Fruit fly (Drosophila melanogaster): Measurements from ENCODE around the gene CG9231.

- no peak for TF ChIP-seq Smox (GFP tag; optimal IDR thresholded peaks at IDR 0.05)
- no peak for TF ChIP-seq Hr39 (GFP tag; optimal IDR thresholded peaks at IDR 0.05)
- TF ChIP-seq CG7368 (GFP tag; optimal IDR thresholded peaks at IDR 0.05), result no peak
- TF ChIP-seq CG6163 (GFP tag; IDR thresholded peaks at IDR 0.05), result no peak
- TF ChIP-seq fd59A (GFP tag; optimal IDR thresholded peaks at IDR 0.05), result no peak
- no peak for TF ChIP-seq Eip78C (GFP tag)
- no peak for TF ChIP-seq CG6276 (GFP tag; optimal IDR thresholded peaks at IDR 0.05)
- TF ChIP-seq CG3032 (tag; optimal IDR thresholded peaks at IDR 0.05), result no peak
Measured at dm6 chr3L:19631867-19632266, 46.1 kb upstream of the CG9231 start.

Data from whole organism, prepupa.